Comparison of ENCODE assay signal across 1 fruit fly cellular context in genomic region chr3L:1000541-1000940, dm6.
TF ChIP-seq lines count a peak whose summit lies in the region.

No protein-coding gene starts in this region.

TF ChIP-seq in whole organism, embryonic, 481 proteins besides CTCF, POLR2A, EP300 and RAD21 (continued from another document):
- TF ChIP-seq sr (GFP tag; IDR thresholded peaks at IDR 0.05; lab: Robert Waterston, UW) = peak; percentile 51; the same call in 2 of the 3 replicates
- TF ChIP-seq CG2199 (GFP tag; IDR thresholded peaks at IDR 0.05; lab: Robert Waterston, UW) = no peak
- peak; percentile 5 for TF ChIP-seq CG18599 (GFP tag; optimal IDR thresholded peaks at IDR 0.05; lab: Kevin White, UChicago)
- no peak for TF ChIP-seq CG10462 (GFP tag; optimal IDR thresholded peaks at IDR 0.05; lab: Kevin White, UChicago)
- TF ChIP-seq CG14050 (GFP tag; IDR thresholded peaks at IDR 0.05; lab: Robert Waterston, UW) = no peak
- TF ChIP-seq MBD-R2 (GFP tag; IDR thresholded peaks at IDR 0.05; lab: Robert Waterston, UW) = no peak
- no peak for TF ChIP-seq cwo (GFP tag; optimal IDR thresholded peaks at IDR 0.05; lab: Kevin White, UChicago)
- TF ChIP-seq ems (GFP tag; optimal IDR thresholded peaks at IDR 0.05; lab: Kevin White, UChicago) = no peak
- TF ChIP-seq gcm (GFP tag; optimal IDR thresholded peaks at IDR 0.05; lab: Kevin White, UChicago) = no peak
- peak in 1 of 2 experiments; percentile 45 for TF ChIP-seq Trl (optimal IDR thresholded peaks at IDR 0.05; lab: Kevin White, UChicago)
- no peak for TF ChIP-seq Trl (GFP tag; optimal IDR thresholded peaks at IDR 0.05; lab: Kevin White, UChicago)
- no peak for TF ChIP-seq Dll (GFP tag; IDR thresholded peaks at IDR 0.05; lab: Robert Waterston, UW; ENCODE audit: partially characterized antibody)
- TF ChIP-seq vvl (GFP tag; IDR thresholded peaks at IDR 0.05; lab: Robert Waterston, UW) = 0 out of 2 replicates have a peak, but pooled peaks have one; percentile 15
- no peak for TF ChIP-seq otp (GFP tag; IDR thresholded peaks at IDR 0.05; lab: Robert Waterston, UW)
- peak; percentile 44 for TF ChIP-seq CG10543 (GFP tag; optimal IDR thresholded peaks at IDR 0.05; lab: Kevin White, UChicago)
- TF ChIP-seq CG12769 (tag; optimal IDR thresholded peaks at IDR 0.05; lab: Kevin White, UChicago) = peak; percentile 97
- 0 out of 3 replicates have a peak, but pooled peaks have one; percentile 31 for TF ChIP-seq zen2 (GFP tag; IDR thresholded peaks at IDR 0.05; lab: Robert Waterston, UW; ENCODE audit: partially characterized antibody)
